Worm (Caenorhabditis elegans) whole organism, L4/young adult: ENCODE results near the gene pot-1.

Source experiments
- dao-5 ChIP-seq: sonication (generic microtip); optimal IDR thresholded peaks from 2 replicates; lab custom pipeline; 2016; ENCODE audit warnings: missing genotype, missing genetic modification characterization, moderate library complexity, missing compliant biosample characterization
- him-1 ChIP-seq: sonication (generic microtip); optimal IDR thresholded peaks from 2 replicates; lab custom pipeline; 2016; ENCODE audit warnings: missing genotype, missing genetic modification reagents, missing genetic modification characterization, missing compliant biosample characterization

- TF ChIP-seq him-1 (tag; lab: Kevin White, UChicago) (peak; percentile 26), dao-5 (tag; lab: Kevin White, UChicago) (no peak)
Observed at ce11 chrIII:7153747-7154238, 20.3 kb upstream of the pot-1 start, which contains the start of gene ogt-1.
